Fruit fly (Drosophila melanogaster) whole organism, prepupa: Measurements from ENCODE around the gene cad.

Source experiments
- Blimp-1 ChIP-seq: fragments of 200-800 bp; sonication (Bioruptor generic); optimal IDR thresholded peaks from 3 replicates; lab custom pipeline; 2017; ENCODE audit warnings: missing biosample characterization, missing genetic modification characterization, mild to moderate bottlenecking, moderate library complexity, missing genetic modification reagents
- CG10631 ChIP-seq: fragments of 200-800 bp; sonication (Bioruptor generic); optimal IDR thresholded peaks from 2 replicates; lab custom pipeline; 2016; ENCODE audit warnings: missing biosample characterization, missing genetic modification characterization
- CG10669 ChIP-seq: fragments of 200-800 bp; sonication (Bioruptor generic); optimal IDR thresholded peaks from 3 replicates; lab custom pipeline; 2018; ENCODE audit warnings: missing biosample characterization, mild to moderate bottlenecking, missing genetic modification characterization, moderate library complexity
- CG11294 ChIP-seq: fragments of 200-800 bp; sonication (Bioruptor generic); IDR thresholded peaks from 2 replicates; pipeline ENCODE4 v1.3.6; 2022; ENCODE audit warnings: missing biosample characterization, missing genetic modification characterization
- CG11762 ChIP-seq: fragments of 200-800 bp; sonication (Bioruptor generic); optimal IDR thresholded peaks from 3 replicates; lab custom pipeline; 2016; ENCODE audit warnings: missing biosample characterization, missing genetic modification characterization; ENCODE audit not compliant: insufficient read depth
- CG15336 ChIP-seq: fragments of 200-800 bp; sonication (Bioruptor generic); IDR thresholded peaks from 2 replicates; pipeline ENCODE4 v1.3.6; 2022; ENCODE audit warnings: missing biosample characterization, missing genetic modification characterization
- CG1621 ChIP-seq: fragments of 200-800 bp; sonication (Bioruptor generic); optimal IDR thresholded peaks from 3 replicates; lab custom pipeline; 2018; ENCODE audit warnings: missing biosample characterization, mild to moderate bottlenecking, missing genetic modification characterization
- CG16779 ChIP-seq: fragments of 200-800 bp; sonication (Bioruptor generic); optimal IDR thresholded peaks from 3 replicates; lab custom pipeline; 2017; ENCODE audit warnings: missing biosample characterization, mild to moderate bottlenecking, missing genetic modification characterization
- CG31627 ChIP-seq: fragments of 200-800 bp; sonication (Bioruptor generic); optimal IDR thresholded peaks from 3 replicates; lab custom pipeline; 2016; ENCODE audit warnings: missing biosample characterization, missing genetic modification characterization
- CG32006 ChIP-seq: fragments of 200-800 bp; sonication (Bioruptor generic); optimal IDR thresholded peaks from 3 replicates; lab custom pipeline; 2017; ENCODE audit warnings: missing biosample characterization, mild to moderate bottlenecking, missing genetic modification characterization
- CG34406 ChIP-seq: fragments of 200-800 bp; sonication (Bioruptor generic); optimal IDR thresholded peaks from 3 replicates; lab custom pipeline; 2016; ENCODE audit warnings: missing biosample characterization, missing genetic modification characterization
- CG3919 ChIP-seq: fragments of 200-800 bp; sonication (Bioruptor generic); optimal IDR thresholded peaks from 3 replicates; lab custom pipeline; 2016; ENCODE audit warnings: missing biosample characterization, missing genetic modification characterization
- CG6276 ChIP-seq: fragments of 200-800 bp; sonication (Bioruptor generic); optimal IDR thresholded peaks from 2 replicates; lab custom pipeline; 2017; ENCODE audit warnings: missing biosample characterization, mild to moderate bottlenecking, missing genetic modification characterization
- CG6792 ChIP-seq: fragments of 200-800 bp; sonication (Bioruptor generic); optimal IDR thresholded peaks from 3 replicates; lab custom pipeline; 2016; ENCODE audit warnings: missing biosample characterization, missing genetic modification characterization
- CG6808 ChIP-seq: fragments of 200-800 bp; sonication (Bioruptor generic); optimal IDR thresholded peaks from 3 replicates; lab custom pipeline; 2017; ENCODE audit warnings: missing biosample characterization, missing genetic modification characterization, mild to moderate bottlenecking, moderate library complexity, missing genetic modification reagents
- CG6854 ChIP-seq: fragments of 200-800 bp; sonication (Bioruptor generic); optimal IDR thresholded peaks from 2 replicates; lab custom pipeline; 2017; ENCODE audit warnings: missing biosample characterization, mild to moderate bottlenecking, missing genetic modification characterization
- CG7368 ChIP-seq: fragments of 200-800 bp; sonication (Bioruptor generic); optimal IDR thresholded peaks from 3 replicates; lab custom pipeline; 2016; ENCODE audit warnings: missing biosample characterization, missing genetic modification characterization
- CG8319 ChIP-seq: fragments of 200-800 bp; sonication (Bioruptor generic); optimal IDR thresholded peaks from 3 replicates; lab custom pipeline; 2016; ENCODE audit warnings: missing biosample characterization, missing genetic modification characterization
- CG8632 ChIP-seq: fragments of 200-800 bp; sonication (Bioruptor generic); optimal IDR thresholded peaks from 3 replicates; lab custom pipeline; 2016; ENCODE audit warnings: missing biosample characterization, missing genetic modification characterization
- Eip75B ChIP-seq: fragments of 200-800 bp; sonication (Bioruptor generic); optimal IDR thresholded peaks from 3 replicates; lab custom pipeline; 2016; ENCODE audit warnings: missing biosample characterization, missing genetic modification characterization
- Eip78C ChIP-seq: fragments of 200-800 bp; sonication (Bioruptor generic); peaks from one replicate; lab custom pipeline; 2016; ENCODE audit warnings: missing biosample characterization, missing genetic modification characterization
- Eip93F ChIP-seq: fragments of 200-800 bp; sonication (Bioruptor generic); optimal IDR thresholded peaks from 2 replicates; lab custom pipeline; 2016; ENCODE audit warnings: missing biosample characterization, mild to moderate bottlenecking, missing genetic modification characterization
- Gug ChIP-seq: fragments of 200-800 bp; sonication (Bioruptor generic); IDR thresholded peaks from 2 replicates; pipeline ENCODE4 v1.3.6; 2022; ENCODE audit warnings: missing biosample characterization, missing genetic modification characterization
- Hr38 ChIP-seq: sonication (Bioruptor generic); optimal IDR thresholded peaks from 2 replicates; lab custom pipeline; 2016; ENCODE audit warnings: missing biosample characterization, missing genetic modification characterization
- Hr39 ChIP-seq: fragments of 200-800 bp; sonication (Bioruptor generic); optimal IDR thresholded peaks from 2 replicates; lab custom pipeline; 2016; ENCODE audit warnings: missing biosample characterization, missing genetic modification characterization
- Hr4 ChIP-seq: fragments of 200-800 bp; sonication (Bioruptor generic); optimal IDR thresholded peaks from 3 replicates; lab custom pipeline; 2016; ENCODE audit warnings: missing biosample characterization, missing genetic modification characterization
- Lpt ChIP-seq: fragments of 200-800 bp; sonication (Bioruptor generic); optimal IDR thresholded peaks from 3 replicates; lab custom pipeline; 2016; ENCODE audit warnings: missing biosample characterization, missing genetic modification characterization
- Met ChIP-seq: fragments of 200-800 bp; sonication (Bioruptor generic); optimal IDR thresholded peaks from 3 replicates; lab custom pipeline; 2016; ENCODE audit warnings: missing biosample characterization, missing genetic modification characterization
- Sox102F ChIP-seq: fragments of 200-800 bp; sonication (Bioruptor generic); optimal IDR thresholded peaks from 2 replicates; lab custom pipeline; 2016; ENCODE audit warnings: missing biosample characterization, mild to moderate bottlenecking, missing genetic modification characterization
- Sox15 ChIP-seq: fragments of 200-800 bp; sonication (Bioruptor generic); optimal IDR thresholded peaks from 3 replicates; lab custom pipeline; 2016; ENCODE audit warnings: missing biosample characterization, missing genetic modification characterization
- achi ChIP-seq: fragments of 200-800 bp; sonication (Bioruptor generic); optimal IDR thresholded peaks from 3 replicates; lab custom pipeline; 2016; ENCODE audit warnings: missing biosample characterization, missing genetic modification characterization
- acj6 ChIP-seq: fragments of 200-800 bp; sonication (Bioruptor generic); optimal IDR thresholded peaks from 3 replicates; lab custom pipeline; 2016; ENCODE audit warnings: missing biosample characterization, missing genetic modification characterization
- cyc ChIP-seq: fragments of 200-800 bp; sonication (Bioruptor generic); optimal IDR thresholded peaks from 3 replicates; lab custom pipeline; 2016; ENCODE audit warnings: missing biosample characterization, missing genetic modification characterization
- fd59A ChIP-seq: fragments of 200-800 bp; sonication (Bioruptor generic); optimal IDR thresholded peaks from 2 replicates; lab custom pipeline; 2017; ENCODE audit warnings: missing biosample characterization, mild to moderate bottlenecking, missing genetic modification characterization, missing genetic modification reagents
- fd85E ChIP-seq: fragments of 200-800 bp; sonication (Bioruptor generic); optimal IDR thresholded peaks from 3 replicates; lab custom pipeline; 2016; ENCODE audit warnings: missing biosample characterization, missing genetic modification characterization
- fkh ChIP-seq: fragments of 200-800 bp; sonication (Bioruptor generic); optimal IDR thresholded peaks from 3 replicates; lab custom pipeline; 2017; ENCODE audit warnings: missing biosample characterization, mild to moderate bottlenecking, missing genetic modification characterization, moderate library complexity
- net ChIP-seq: fragments of 200-800 bp; sonication (Bioruptor generic); optimal IDR thresholded peaks from 3 replicates; lab custom pipeline; 2016; ENCODE audit warnings: missing biosample characterization, missing genetic modification characterization
- pdm3 ChIP-seq: fragments of 200-800 bp; sonication (Bioruptor generic); optimal IDR thresholded peaks from 3 replicates; lab custom pipeline; 2016; ENCODE audit warnings: missing biosample characterization, missing genetic modification characterization
- salr ChIP-seq, 2 experiments: fragments of 200-800 bp; sonication (Bioruptor generic); optimal IDR thresholded peaks; 3 replicates each; lab custom pipeline; 2016 to 2018; ENCODE audit warnings: missing biosample characterization in 2 of 2, missing genetic modification characterization in 2 of 2, mild to moderate bottlenecking in 1 of 2
- spab ChIP-seq: fragments of 200-800 bp; sonication (Bioruptor generic); optimal IDR thresholded peaks from 2 replicates; lab custom pipeline; 2017; ENCODE audit warnings: missing biosample characterization, mild to moderate bottlenecking, missing genetic modification characterization, missing genetic modification reagents
- ss ChIP-seq, 2 experiments: fragments of 200-800 bp; sonication (Bioruptor generic); optimal IDR thresholded peaks; 2 replicates in 1 of 2; 3 replicates in 1 of 2; lab custom pipeline; 2017 to 2018; ENCODE audit warnings: mild to moderate bottlenecking in 2 of 2, missing biosample characterization in 2 of 2, missing genetic modification characterization in 2 of 2, moderate library complexity in 1 of 2
- svp ChIP-seq: fragments of 200-800 bp; sonication (Bioruptor generic); peaks from one replicate; lab custom pipeline; 2016; ENCODE audit warnings: missing biosample characterization, missing genetic modification characterization
- topi ChIP-seq: fragments of 200-800 bp; sonication (Bioruptor generic); optimal IDR thresholded peaks from 3 replicates; lab custom pipeline; 2016; ENCODE audit warnings: missing biosample characterization, missing genetic modification characterization

The cad gene

DNA sequence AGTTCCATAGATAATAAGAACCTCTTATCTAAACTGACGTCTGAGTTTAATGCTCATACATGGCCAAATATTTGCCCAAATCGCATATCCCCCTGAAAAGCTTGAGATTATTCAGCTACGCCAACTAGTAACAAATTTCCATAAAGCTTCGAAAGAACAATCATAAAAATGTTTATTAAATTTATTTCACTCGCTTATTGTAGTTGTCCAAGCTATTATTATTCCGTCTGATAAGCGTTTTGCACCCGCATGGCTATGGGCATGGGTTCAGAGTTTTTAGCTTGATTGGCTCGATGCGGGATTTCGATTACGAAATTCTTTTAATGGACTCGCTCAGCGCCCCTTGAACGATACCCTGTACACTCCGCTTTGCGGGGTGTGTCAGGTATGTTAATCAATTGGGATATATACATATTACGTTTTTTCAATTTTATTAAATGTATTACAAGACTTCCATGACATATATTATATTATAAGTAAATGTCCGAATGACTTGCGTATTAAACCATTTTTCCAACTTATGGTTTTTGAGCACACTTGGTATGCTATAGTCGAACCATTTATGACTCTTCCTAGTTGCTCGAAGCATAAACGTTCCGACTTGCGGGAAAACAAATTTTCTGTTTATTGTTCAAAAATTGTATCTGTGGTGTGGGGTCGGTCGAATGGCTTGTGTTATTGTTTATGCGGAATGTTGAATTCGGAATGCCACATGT lies 35.3 kb downstream of the cad start (continued):
- TF ChIP-seq ss (GFP tag; optimal IDR thresholded peaks at IDR 0.05; lab: Kevin White, UChicago) (peak; percentile 17 to 56), CG6854 (GFP tag; lab: Kevin White, UChicago) (no peak), spab (GFP tag; lab: Kevin White, UChicago) (peak; percentile 26), CG31627 (GFP tag; lab: Kevin White, UChicago) (peak; percentile 62), CG3919 (GFP tag; lab: Kevin White, UChicago) (peak; percentile 73), Eip93F (GFP tag; lab: Kevin White, UChicago) (peak; percentile 52), net (GFP tag; lab: Kevin White, UChicago) (peak; percentile 79), pdm3 (GFP tag; lab: Kevin White, UChicago) (peak; percentile 68), CG32006 (GFP tag; lab: Kevin White, UChicago) (peak; percentile 78), Hr39 (GFP tag; lab: Kevin White, UChicago) (peak; percentile 55), salr (GFP tag; optimal IDR thresholded peaks at IDR 0.05; lab: Kevin White, UChicago) (peak; percentile 11 to 38), CG34406 (GFP tag; lab: Kevin White, UChicago) (peak; percentile 68), CG7368 (GFP tag; lab: Kevin White, UChicago) (no peak)
- TF ChIP-seq, all 60 proteins: peak for 56

DNA sequence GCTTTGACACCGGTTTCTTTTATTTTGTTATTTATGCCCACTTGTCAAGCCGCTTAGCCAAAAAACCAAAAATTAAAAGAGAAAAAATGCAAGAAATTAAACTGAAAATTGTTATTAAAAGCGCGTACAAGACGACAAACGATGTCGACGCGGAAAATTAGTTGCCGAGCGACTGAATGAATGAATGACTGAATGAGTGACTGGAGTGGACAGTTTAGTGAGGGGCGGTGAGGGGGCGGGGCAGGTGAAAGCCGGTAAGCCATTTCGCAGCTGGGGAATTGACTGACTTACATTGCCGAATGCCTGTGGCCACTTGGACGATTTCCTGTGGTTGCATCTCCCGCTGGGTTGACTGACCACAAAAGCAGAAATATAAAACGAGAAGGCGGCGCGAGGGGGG lies 36.1 kb downstream of the cad start:
- no peak for TF ChIP-seq pdm3 (GFP tag; lab: Kevin White, UChicago)
- no peak for TF ChIP-seq Hr4
- no peak for TF ChIP-seq Gug (GFP tag; lab: Robert Waterston, UW)
- no peak for TF ChIP-seq Hr38
- no peak for TF ChIP-seq CG6792 (GFP tag; lab: Kevin White, UChicago)
- TF ChIP-seq topi (GFP tag; lab: Kevin White, UChicago): no peak
- no peak for TF ChIP-seq CG11762 (GFP tag; lab: Kevin White, UChicago)
- TF ChIP-seq Blimp-1 (GFP tag; lab: Kevin White, UChicago): no peak
- no peak for TF ChIP-seq CG34406 (GFP tag; lab: Kevin White, UChicago)
- TF ChIP-seq svp (GFP tag; lab: Kevin White, UChicago): no peak
- TF ChIP-seq Eip75B (GFP tag; lab: Kevin White, UChicago): no peak
- no peak for TF ChIP-seq ss (GFP tag; optimal IDR thresholded peaks at IDR 0.05; lab: Kevin White, UChicago)

- TF ChIP-seq CG11762 (GFP tag; lab: Kevin White, UChicago) (peak; percentile 12), fd85E (GFP tag; lab: Kevin White, UChicago) (no peak), fd59A (GFP tag; lab: Kevin White, UChicago) (no peak), Met (GFP tag; lab: Kevin White, UChicago) (peak; percentile 10), Sox15 (GFP tag; lab: Kevin White, UChicago) (no peak), CG10631 (GFP tag; lab: Kevin White, UChicago) (peak; percentile 15), CG3919 (GFP tag; lab: Kevin White, UChicago) (peak; percentile 31), CG15336 (peak; percentile 69), CG10669 (GFP tag; lab: Kevin White, UChicago) (no peak), ss (GFP tag; optimal IDR thresholded peaks at IDR 0.05; lab: Kevin White, UChicago) (peak in 1 of 2 experiments; percentile 12), CG8632 (GFP tag; lab: Kevin White, UChicago) (peak; percentile 40), spab (GFP tag; lab: Kevin White, UChicago) (no peak), svp (GFP tag; lab: Kevin White, UChicago) (peak; percentile 62), CG6808 (GFP tag; lab: Kevin White, UChicago) (peak; percentile 14), acj6 (GFP tag; lab: Kevin White, UChicago) (peak; percentile 34), CG11294 (GFP tag; lab: Robert Waterston, UW) (no peak), Hr39 (GFP tag; lab: Kevin White, UChicago) (no peak), Hr4 (peak; percentile 3), CG16779 (no peak), cyc (GFP tag; lab: Kevin White, UChicago) (no peak), fkh (GFP tag; lab: Kevin White, UChicago) (peak; percentile 87), Sox102F (GFP tag; lab: Kevin White, UChicago) (no peak), salr (GFP tag; optimal IDR thresholded peaks at IDR 0.05; lab: Kevin White, UChicago) (no peak), Eip78C (GFP tag; lab: Kevin White, UChicago) (peak; percentile 68), Lpt (GFP tag; lab: Kevin White, UChicago) (no peak), CG7368 (GFP tag; lab: Kevin White, UChicago) (no peak), CG8319 (GFP tag; lab: Kevin White, UChicago) (no peak), CG6276 (GFP tag; lab: Kevin White, UChicago) (no peak), CG1621 (tag; lab: Kevin White, UChicago) (no peak), achi (GFP tag; lab: Kevin White, UChicago) (peak; percentile 26)
Observed at dm6 chr2L:20807617-20808509, 37.3 kb downstream of the cad start.
